Worm (Caenorhabditis elegans): ENCODE measurements around the gene irld-51.
A peak's percentile ranks its signal among the peaks of the same experiment; 100 is the strongest.

Gene irld-51

ce11 chrII:2987854-2988350 lies 35.4 kb upstream of the irld-51 start, which contains the start of gene lido-7 (continued):
- TF ChIP-seq nhr-20 (tag; optimal IDR thresholded peaks at IDR 0.05) (peak; percentile 38), skn-1 (tag; optimal IDR thresholded peaks at IDR 0.05) (peak; percentile 24), ceh-63 (GFP tag; optimal IDR thresholded peaks at IDR 0.05) (no peak), nhr-90 (tag; optimal IDR thresholded peaks at IDR 0.05; ENCODE audit: poor library complexity) (peak; percentile 2), lsy-2 (tag; optimal IDR thresholded peaks at IDR 0.05) (peak; percentile 31 to 56), tlp-1 (tag; optimal IDR thresholded peaks at IDR 0.05) (no peak), lin-35 (GFP tag; optimal IDR thresholded peaks at IDR 0.05) (peak; percentile 27 to 59), efl-3 (GFP tag; optimal IDR thresholded peaks at IDR 0.05) (no peak)

ce11 chrII:2987122-2987556 lies 34.6 kb upstream of the irld-51 start:
- no peak for TF ChIP-seq lin-14 (GFP tag; optimal IDR thresholded peaks at IDR 0.05)
- peak; percentile 2 for TF ChIP-seq snpc-4 (tag; optimal IDR thresholded peaks at IDR 0.05)

- TF ChIP-seq snpc-4 (tag; optimal IDR thresholded peaks at IDR 0.05), result peak; percentile 47
- no peak for TF ChIP-seq nhr-90 (tag; optimal IDR thresholded peaks at IDR 0.05; ENCODE audit: poor library complexity)
- TF ChIP-seq tbx-2 (tag; optimal IDR thresholded peaks at IDR 0.05), result no peak
Observed at ce11 chrII:2985935-2986498, 33.5 kb upstream of the irld-51 start.

- TF ChIP-seq egl-27 (tag; optimal IDR thresholded peaks at IDR 0.05) (no peak), C34B4.2 (tag; optimal IDR thresholded peaks at IDR 0.05) (no peak), ceh-90 (tag; optimal IDR thresholded peaks at IDR 0.05) (no peak), skn-1 (tag; optimal IDR thresholded peaks at IDR 0.05) (no peak), aly-2 (tag; optimal IDR thresholded peaks at IDR 0.05) (no peak), snpc-4 (tag; optimal IDR thresholded peaks at IDR 0.05) (no peak), nhr-85 (tag) (no peak), fos-1 (tag; optimal IDR thresholded peaks at IDR 0.05) (no peak), nhr-11 (tag; optimal IDR thresholded peaks at IDR 0.05) (no peak), fkh-4 (tag; optimal IDR thresholded peaks at IDR 0.05; ENCODE audit: borderline replicate concordance) (no peak), lin-14 (GFP tag; optimal IDR thresholded peaks at IDR 0.05) (no peak), unc-130 (tag; optimal IDR thresholded peaks at IDR 0.05) (no peak), ceh-88 (GFP tag; IDR thresholded peaks at IDR 0.05) (no peak), snu-23 (GFP tag; optimal IDR thresholded peaks at IDR 0.05) (no peak), pqm-1 (tag; optimal IDR thresholded peaks at IDR 0.05) (no peak), ceh-63 (GFP tag; optimal IDR thresholded peaks at IDR 0.05) (no peak), jun-1 (tag; optimal IDR thresholded peaks at IDR 0.05) (no peak), dsc-1 (tag; optimal IDR thresholded peaks at IDR 0.05) (no peak), egl-13 (tag; optimal IDR thresholded peaks at IDR 0.05) (no peak), blmp-1 (tag; optimal IDR thresholded peaks at IDR 0.05) (no peak)
Observed at ce11 chrII:2985446-2985845, 32.9 kb upstream of the irld-51 start.

ce11 chrII:2984383-2984782 lies 31.9 kb upstream of the irld-51 start:
- TF ChIP-seq fkh-4 (tag; optimal IDR thresholded peaks at IDR 0.05; ENCODE audit: borderline replicate concordance) (no peak), nhr-77 (tag; optimal IDR thresholded peaks at IDR 0.05) (no peak), lsy-2 (tag; optimal IDR thresholded peaks at IDR 0.05) (no peak), nhr-76 (tag; optimal IDR thresholded peaks at IDR 0.05) (no peak), skn-1 (tag; optimal IDR thresholded peaks at IDR 0.05) (no peak), fkh-8 (tag; optimal IDR thresholded peaks at IDR 0.05) (no peak), sup-37 (GFP tag; optimal IDR thresholded peaks at IDR 0.05) (no peak), tbx-2 (tag; optimal IDR thresholded peaks at IDR 0.05) (no peak), hlh-4 (tag; optimal IDR thresholded peaks at IDR 0.05) (no peak)

- TF ChIP-seq ceh-63 (GFP tag; optimal IDR thresholded peaks at IDR 0.05) (no peak), ceh-8 (GFP tag; optimal IDR thresholded peaks at IDR 0.05) (no peak), nhr-237 (tag; optimal IDR thresholded peaks at IDR 0.05) (no peak), lir-3 (tag; optimal IDR thresholded peaks at IDR 0.05; ENCODE audit: poor library complexity) (no peak), ets-5 (GFP tag; IDR thresholded peaks at IDR 0.05) (no peak), unc-98 (GFP tag; IDR thresholded peaks at IDR 0.05) (no peak)
Observed at ce11 chrII:2979061-2979460, 26.5 kb upstream of the irld-51 start.

Data from whole organism, L1 larva.